Fruit fly (Drosophila melanogaster): ENCODE results near the gene CG6678.
A peak's percentile ranks its signal among the peaks of the same experiment; 100 is the strongest.

CG6678 gene

dm6 chr3R:21870158-21870971, 16.5 kb upstream of the CG6678 start, which contains the start of gene CG31431 (continued):
- TF ChIP-seq Drgx (GFP tag; IDR thresholded peaks at IDR 0.05), result peak; percentile 94
- TF ChIP-seq lola (GFP tag; optimal IDR thresholded peaks at IDR 0.05), result peak in 1 of 3 experiments; percentile 91
- peak; percentile 98 for TF ChIP-seq CG7786 (GFP tag; optimal IDR thresholded peaks at IDR 0.05)
- TF ChIP-seq CG15514 (GFP tag; optimal IDR thresholded peaks at IDR 0.05), result peak; percentile 93
- no peak for TF ChIP-seq sc (optimal IDR thresholded peaks at IDR 0.05)
- peak; percentile 87 for TF ChIP-seq sc (GFP tag; optimal IDR thresholded peaks at IDR 0.05)
- TF ChIP-seq CG6765 (GFP tag; optimal IDR thresholded peaks at IDR 0.05), result peak; percentile 92
- peak; percentile 90 for TF ChIP-seq Ets97D (GFP tag; optimal IDR thresholded peaks at IDR 0.05)
- TF ChIP-seq chif (GFP tag; optimal IDR thresholded peaks at IDR 0.05), result peak; percentile 97
- TF ChIP-seq Med (GFP tag), result peak; percentile 100
- TF ChIP-seq CG30020 (tag; optimal IDR thresholded peaks at IDR 0.05), result peak; percentile 77
- peak; percentile 92 for TF ChIP-seq sqz (GFP tag; optimal IDR thresholded peaks at IDR 0.05)
- peak; percentile 93 for TF ChIP-seq oc (tag; optimal IDR thresholded peaks at IDR 0.05)
- peak; percentile 97 for TF ChIP-seq so (GFP tag; IDR thresholded peaks at IDR 0.05)
- TF ChIP-seq z (GFP tag; IDR thresholded peaks at IDR 0.05), result peak; percentile 72; the same call in 2 of the 3 replicates
- TF ChIP-seq Optix (GFP tag; IDR thresholded peaks at IDR 0.05), result peak; percentile 94
- peak; percentile 98 for TF ChIP-seq rib (GFP tag; IDR thresholded peaks at IDR 0.05)
- TF ChIP-seq ERR (GFP tag; optimal IDR thresholded peaks at IDR 0.05), result peak; percentile 97
- TF ChIP-seq ems (GFP tag; optimal IDR thresholded peaks at IDR 0.05), result peak; percentile 97
- TF ChIP-seq CG15479 (GFP tag; optimal IDR thresholded peaks at IDR 0.05), result peak; percentile 58
- TF ChIP-seq CG13287 (GFP tag; IDR thresholded peaks at IDR 0.05; ENCODE audit: partially characterized antibody), result no peak
- TF ChIP-seq Dref (GFP tag; IDR thresholded peaks at IDR 0.05), result peak; percentile 43; the same call in 1 of the 2 replicates
- peak; percentile 90 for TF ChIP-seq CG3407 (GFP tag; optimal IDR thresholded peaks at IDR 0.05)
- peak; percentile 87 for TF ChIP-seq Lhr (GFP tag; optimal IDR thresholded peaks at IDR 0.05)
- TF ChIP-seq stwl (tag; optimal IDR thresholded peaks at IDR 0.05), result peak; percentile 43
- peak; percentile 97 for TF ChIP-seq CG10366 (GFP tag; IDR thresholded peaks at IDR 0.05)
- peak; percentile 96 for TF ChIP-seq tio (GFP tag; optimal IDR thresholded peaks at IDR 0.05)
- TF ChIP-seq insv (GFP tag; optimal IDR thresholded peaks at IDR 0.05), result peak; percentile 19 to 70
- TF ChIP-seq CG18764 (GFP tag; optimal IDR thresholded peaks at IDR 0.05), result peak; percentile 94
- TF ChIP-seq CG1792 (GFP tag; optimal IDR thresholded peaks at IDR 0.05), result peak; percentile 97
- TF ChIP-seq dmrt11E (tag; optimal IDR thresholded peaks at IDR 0.05), result peak; percentile 94
- TF ChIP-seq CG10654 (GFP tag; optimal IDR thresholded peaks at IDR 0.05), result peak; percentile 97
- peak; percentile 82 for TF ChIP-seq Nf-YB (GFP tag; optimal IDR thresholded peaks at IDR 0.05)
- TF ChIP-seq odd (GFP tag; optimal IDR thresholded peaks at IDR 0.05), result peak; percentile 90
- peak; percentile 97 for TF ChIP-seq wdn (GFP tag; IDR thresholded peaks at IDR 0.05)
- TF ChIP-seq sr (GFP tag; IDR thresholded peaks at IDR 0.05), result peak; percentile 88
- TF ChIP-seq CG3281 (GFP tag; optimal IDR thresholded peaks at IDR 0.05), result peak; percentile 98
- TF ChIP-seq CG4424 (GFP tag; optimal IDR thresholded peaks at IDR 0.05), result peak; percentile 96
- peak; percentile 98 for TF ChIP-seq CG12659 (GFP tag; optimal IDR thresholded peaks at IDR 0.05)
- TF ChIP-seq CG7987 (GFP tag; optimal IDR thresholded peaks at IDR 0.05), result peak; percentile 94
- TF ChIP-seq sim (GFP tag; IDR thresholded peaks at IDR 0.05), result peak; percentile 94
- TF ChIP-seq otp (GFP tag; IDR thresholded peaks at IDR 0.05), result peak; percentile 95
- TF ChIP-seq Doc2 (GFP tag; IDR thresholded peaks at IDR 0.05), result peak; percentile 90
- TF ChIP-seq CG14667 (GFP tag; IDR thresholded peaks at IDR 0.05), result peak; percentile 96
- no peak for TF ChIP-seq pita (GFP tag; optimal IDR thresholded peaks at IDR 0.05)
- TF ChIP-seq al (GFP tag; IDR thresholded peaks at IDR 0.05), result peak; percentile 96
- peak; percentile 99 for TF ChIP-seq CG18599 (GFP tag; optimal IDR thresholded peaks at IDR 0.05)
- TF ChIP-seq ttk (GFP tag; IDR thresholded peaks at IDR 0.05), result peak; percentile 96
- peak; percentile 97 for TF ChIP-seq NK7.1 (GFP tag; optimal IDR thresholded peaks at IDR 0.05)
